Worm (Caenorhabditis elegans): ENCODE data around the gene sre-35.
A peak's percentile ranks its signal among the peaks of the same experiment; 100 is the strongest.

DNA sequence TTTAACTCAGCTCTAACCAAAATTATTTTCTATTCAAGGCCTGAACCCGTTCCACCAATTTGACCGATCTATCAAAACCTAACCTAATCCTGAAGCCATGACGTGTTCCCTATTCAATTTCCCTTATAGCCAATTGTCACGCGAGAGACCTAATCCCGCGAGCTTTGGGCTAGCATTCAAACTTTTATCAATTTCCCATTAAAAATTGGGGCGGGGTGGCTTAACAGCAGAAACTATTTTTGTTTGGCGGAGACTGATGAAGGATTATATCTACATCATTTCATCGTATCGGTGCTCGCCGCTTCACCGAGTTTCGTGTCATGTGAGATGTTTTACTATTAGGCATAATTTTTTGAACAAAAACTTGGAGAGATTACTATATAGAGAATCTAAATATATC is 36.2 kb upstream of the sre-35 start:
- TF ChIP-seq aly-2 (tag; optimal IDR thresholded peaks at IDR 0.05) (no peak), fkh-8 (tag; optimal IDR thresholded peaks at IDR 0.05) (peak; percentile 77), nhr-12 (tag; optimal IDR thresholded peaks at IDR 0.05) (no peak), lsy-2 (tag; optimal IDR thresholded peaks at IDR 0.05) (no peak), ceh-82 (tag; optimal IDR thresholded peaks at IDR 0.05) (no peak), aha-1 (tag; optimal IDR thresholded peaks at IDR 0.05) (no peak), tbx-2 (tag; optimal IDR thresholded peaks at IDR 0.05) (no peak), ama-1 (optimal IDR thresholded peaks at IDR 0.05) (no peak), ztf-4 (tag; optimal IDR thresholded peaks at IDR 0.05) (no peak), sptf-1 (tag; optimal IDR thresholded peaks at IDR 0.05) (no peak)

Measured in whole organism, L1 larva.